Fruit fly (Drosophila melanogaster): ENCODE results near the gene CG43149.
A peak's percentile ranks its signal among the peaks of the same experiment; 100 is the strongest.

The CG43149 gene

DNA sequence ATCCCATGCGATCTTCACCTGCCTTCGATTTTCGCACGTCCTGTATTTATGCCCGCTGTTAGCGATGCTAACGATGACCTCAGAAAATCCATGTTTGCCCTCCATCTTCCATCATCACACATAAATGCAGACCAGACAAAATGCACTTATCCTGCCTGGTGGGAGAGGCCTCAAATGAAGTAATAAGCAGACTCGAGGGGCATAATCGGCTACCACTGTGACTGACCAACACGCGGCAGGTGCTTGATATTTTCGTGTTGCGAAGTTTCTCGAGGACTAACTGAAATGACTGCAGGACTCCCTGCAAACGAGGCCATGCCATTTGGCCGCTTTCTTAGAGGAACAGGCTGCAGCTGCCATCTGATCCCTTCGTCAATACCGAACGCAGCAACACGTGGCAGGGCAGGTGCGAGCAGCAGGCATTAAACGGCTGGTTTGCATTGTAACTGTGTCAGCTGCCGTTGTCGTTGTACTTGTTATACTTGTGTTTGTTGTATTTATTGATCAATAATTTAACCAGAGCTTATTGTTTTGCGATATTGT, 6.8 kb downstream of the CG43149 start:
- TF ChIP-seq ac (GFP tag; optimal IDR thresholded peaks at IDR 0.05) (peak; percentile 85), tll (GFP tag; optimal IDR thresholded peaks at IDR 0.05) (peak in 1 of 2 experiments; percentile 72), zen (tag; optimal IDR thresholded peaks at IDR 0.05) (peak; percentile 91), sima (GFP tag; optimal IDR thresholded peaks at IDR 0.05) (no peak)

DNA sequence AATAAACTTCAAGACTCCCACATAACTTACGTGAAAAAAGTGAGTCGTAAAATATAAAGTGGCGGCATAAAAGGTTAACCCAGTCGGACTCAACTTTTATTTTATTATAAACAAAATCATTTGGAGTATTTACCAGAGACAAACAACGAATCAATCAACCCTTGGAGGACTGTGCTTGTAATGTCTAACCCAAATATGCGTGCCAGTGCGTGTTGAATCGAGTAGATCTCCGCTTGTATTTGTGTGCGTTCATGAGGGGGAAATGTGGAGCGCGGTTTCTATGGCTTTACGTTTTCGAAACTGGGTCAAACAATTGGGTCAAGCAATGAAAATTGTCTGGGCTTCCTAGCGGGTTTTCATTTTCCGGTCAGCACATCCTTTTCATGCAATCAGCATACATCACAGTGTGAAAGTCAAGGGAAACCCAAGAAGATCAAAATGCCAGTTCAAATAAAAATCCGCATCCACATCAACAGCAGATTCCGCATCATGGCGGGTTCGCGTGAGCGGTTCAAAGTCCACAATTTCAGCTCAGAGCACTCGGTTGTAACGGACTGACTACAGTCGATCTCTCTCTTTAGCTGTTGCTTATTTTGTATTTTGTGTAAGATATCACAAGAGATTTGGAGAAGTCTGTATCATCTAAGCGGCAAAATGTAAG, 13.0 kb downstream of the CG43149 start:
- TF ChIP-seq knrl (GFP tag; IDR thresholded peaks at IDR 0.05; ENCODE audit: partially characterized antibody) (no peak), gcm2 (GFP tag; optimal IDR thresholded peaks at IDR 0.05) (no peak), Dfd (GFP tag; optimal IDR thresholded peaks at IDR 0.05) (no peak), Fer2 (tag; optimal IDR thresholded peaks at IDR 0.05) (no peak), CG2199 (GFP tag; IDR thresholded peaks at IDR 0.05) (peak; percentile 45; the same call in 1 of the 3 replicates), Asciz (GFP tag; optimal IDR thresholded peaks at IDR 0.05) (peak; percentile 35), Hr78 (GFP tag; optimal IDR thresholded peaks at IDR 0.05) (no peak), CG11695 (GFP tag; IDR thresholded peaks at IDR 0.05) (no peak), CG3838 (GFP tag; optimal IDR thresholded peaks at IDR 0.05) (no peak), Trl (optimal IDR thresholded peaks at IDR 0.05) (peak in 1 of 2 experiments; percentile 16), Trl (GFP tag; optimal IDR thresholded peaks at IDR 0.05) (no peak), CG15514 (GFP tag; optimal IDR thresholded peaks at IDR 0.05) (no peak), CG14710 (tag; optimal IDR thresholded peaks at IDR 0.05) (peak; percentile 27), dmrt99B (tag; optimal IDR thresholded peaks at IDR 0.05) (peak; percentile 30), Eip74EF (GFP tag; optimal IDR thresholded peaks at IDR 0.05) (peak in 1 of 2 experiments; percentile 30), Camta (GFP tag; optimal IDR thresholded peaks at IDR 0.05) (no peak), CG1233 (GFP tag; optimal IDR thresholded peaks at IDR 0.05) (peak; percentile 35), btn (GFP tag; optimal IDR thresholded peaks at IDR 0.05) (no peak), NfI (GFP tag; optimal IDR thresholded peaks at IDR 0.05) (no peak), CG18476 (GFP tag; optimal IDR thresholded peaks at IDR 0.05) (peak; percentile 21), tio (GFP tag; optimal IDR thresholded peaks at IDR 0.05) (no peak), sim (GFP tag; IDR thresholded peaks at IDR 0.05) (no peak), so (GFP tag; IDR thresholded peaks at IDR 0.05) (no peak), pfk (GFP tag; optimal IDR thresholded peaks at IDR 0.05) (peak; percentile 61), grau (tag; optimal IDR thresholded peaks at IDR 0.05) (no peak), CG13894 (tag; optimal IDR thresholded peaks at IDR 0.05) (no peak), CG14965 (GFP tag; optimal IDR thresholded peaks at IDR 0.05; ENCODE audit: borderline replicate concordance) (no peak), Optix (GFP tag; IDR thresholded peaks at IDR 0.05) (no peak), CG3065 (GFP tag; optimal IDR thresholded peaks at IDR 0.05) (no peak), Dek (tag; optimal IDR thresholded peaks at IDR 0.05) (no peak), Med (GFP tag) (peak; percentile 57), sd (tag; optimal IDR thresholded peaks at IDR 0.05) (no peak), CG6175 (GFP tag; IDR thresholded peaks at IDR 0.05) (no peak), chm (GFP tag; IDR thresholded peaks at IDR 0.05) (0 out of 2 replicates have a peak, but pooled peaks have one; percentile 33), exex (tag; optimal IDR thresholded peaks at IDR 0.05) (no peak), dati (GFP tag; IDR thresholded peaks at IDR 0.05) (no peak), nau (GFP tag; optimal IDR thresholded peaks at IDR 0.05) (peak; percentile 54), CG1603 (tag; optimal IDR thresholded peaks at IDR 0.05) (no peak)
